Fruit fly (Drosophila melanogaster) whole organism, embryonic: ENCODE measurements around the gene mRpS25.

ENCODE experiments used
- Antp ChIP-seq: fragments of 200-800 bp; sonication (Bioruptor generic); optimal IDR thresholded peaks from 3 replicates; lab custom pipeline; 2016; ENCODE audit warnings: missing biosample characterization, missing genetic modification characterization
- Atf-2 ChIP-seq: fragments of 200-800 bp; sonication (Bioruptor generic); optimal IDR thresholded peaks from 2 replicates; lab custom pipeline; 2016; ENCODE audit warnings: missing biosample characterization, missing genetic modification characterization
- CG10979 ChIP-seq: fragments of 200-800 bp; sonication (Bioruptor generic); optimal IDR thresholded peaks from 2 replicates; lab custom pipeline; 2018; ENCODE audit warnings: missing biosample characterization, mild to moderate bottlenecking, missing genetic modification characterization, moderate library complexity
- CG11247 ChIP-seq: fragments of 200-800 bp; sonication (Bioruptor generic); IDR thresholded peaks from 2 replicates; pipeline ENCODE4 v1.3.6; 2022; ENCODE audit warnings: missing biosample characterization, missing genetic modification characterization
- CG11398 ChIP-seq: fragments of 200-800 bp; sonication (Bioruptor generic); optimal IDR thresholded peaks from 2 replicates; lab custom pipeline; 2016; ENCODE audit warnings: missing biosample characterization, missing genetic modification characterization
- CG12071 ChIP-seq: fragments of 200-800 bp; sonication (Bioruptor generic); optimal IDR thresholded peaks from 3 replicates; lab custom pipeline; 2018; ENCODE audit warnings: missing biosample characterization, mild to moderate bottlenecking, missing genetic modification characterization
- CG12236 ChIP-seq: fragments of 200-800 bp; sonication (Bioruptor generic); optimal IDR thresholded peaks from 2 replicates; lab custom pipeline; 2016; ENCODE audit warnings: missing biosample characterization, missing genetic modification characterization
- CG14014 ChIP-seq: fragments of 200-800 bp; sonication (Bioruptor generic); IDR thresholded peaks from 2 replicates; pipeline ENCODE4 v1.3.6; 2022; ENCODE audit warnings: missing biosample characterization, missing genetic modification characterization
- CG14441 ChIP-seq: fragments of 200-800 bp; sonication (Bioruptor generic); IDR thresholded peaks from 2 replicates; pipeline ENCODE4 v1.3.6; 2022; ENCODE audit warnings: missing biosample characterization, missing genetic modification characterization
- CG14667 ChIP-seq: fragments of 200-800 bp; sonication (Bioruptor generic); IDR thresholded peaks from 2 replicates; pipeline ENCODE4 v1.3.6; 2022; ENCODE audit warnings: missing biosample characterization, missing genetic modification characterization
- CG1603 ChIP-seq: fragments of 200-800 bp; sonication (Bioruptor generic); optimal IDR thresholded peaks from 2 replicates; lab custom pipeline; 2019; ENCODE audit warnings: missing biosample characterization, mild to moderate bottlenecking, missing genetic modification characterization, moderate library complexity
- CG16863 ChIP-seq: fragments of 200-800 bp; sonication (Bioruptor generic); optimal IDR thresholded peaks from 3 replicates; lab custom pipeline; 2016; ENCODE audit warnings: missing biosample characterization, missing genetic modification characterization
- CG1832 ChIP-seq: fragments of 200-800 bp; sonication (Bioruptor generic); optimal IDR thresholded peaks from 2 replicates; lab custom pipeline; 2017; ENCODE audit warnings: missing biosample characterization, mild to moderate bottlenecking, missing genetic modification characterization, inconsistent platforms
- CG3065 ChIP-seq: fragments of 200-800 bp; sonication (Bioruptor generic); optimal IDR thresholded peaks from 2 replicates; lab custom pipeline; 2016; ENCODE audit warnings: missing biosample characterization, missing genetic modification characterization
- CG32772 ChIP-seq: fragments of 200-800 bp; sonication (Bioruptor generic); IDR thresholded peaks from 2 replicates; pipeline ENCODE4 v1.3.6; 2022; ENCODE audit warnings: missing biosample characterization, missing genetic modification characterization
- CG4404 ChIP-seq: fragments of 200-800 bp; sonication (Bioruptor generic); IDR thresholded peaks from 2 replicates; pipeline ENCODE4 v1.3.6; 2022; ENCODE audit warnings: missing biosample characterization, missing genetic modification characterization
- CG9876 ChIP-seq: fragments of 200-800 bp; sonication (Bioruptor generic); optimal IDR thresholded peaks from 2 replicates; lab custom pipeline; 2016; ENCODE audit warnings: missing biosample characterization, missing genetic modification characterization
- CTCF ChIP-seq: fragments of 200-800 bp; sonication (Bioruptor generic); optimal IDR thresholded peaks from 2 replicates; lab custom pipeline; 2017; ENCODE audit warnings: missing biosample characterization, mild to moderate bottlenecking, missing genetic modification characterization, moderate library complexity
- Dip3 ChIP-seq: fragments of 200-800 bp; sonication (Bioruptor generic); optimal IDR thresholded peaks from 3 replicates; lab custom pipeline; 2016; ENCODE audit warnings: missing biosample characterization, missing genetic modification characterization
- Doc3 ChIP-seq: fragments of 200-800 bp; sonication (Bioruptor generic); IDR thresholded peaks from 3 replicates; pipeline ENCODE4 v1.3.6; 2022; ENCODE audit warnings: missing biosample characterization, missing genetic modification characterization; ENCODE audit not compliant: partially characterized antibody
- H2.0 ChIP-seq: fragments of 200-800 bp; sonication (Bioruptor generic); IDR thresholded peaks from 2 replicates; pipeline ENCODE4 v1.3.6; 2022; ENCODE audit warnings: missing biosample characterization, missing genetic modification characterization
- HLH3B ChIP-seq: fragments of 200-800 bp; sonication (Bioruptor generic); IDR thresholded peaks from 2 replicates; pipeline ENCODE4 v1.3.6; 2022; ENCODE audit warnings: missing biosample characterization, missing genetic modification characterization
- Mes4 ChIP-seq: fragments of 200-800 bp; sonication (Bioruptor generic); optimal IDR thresholded peaks from 2 replicates; lab custom pipeline; 2016; ENCODE audit warnings: missing biosample characterization, missing genetic modification characterization
- Nf-YB ChIP-seq: fragments of 200-800 bp; sonication (Bioruptor generic); optimal IDR thresholded peaks from 3 replicates; lab custom pipeline; 2019; ENCODE audit warnings: missing biosample characterization, mild to moderate bottlenecking, missing genetic modification characterization, moderate library complexity
- Rx ChIP-seq: fragments of 200-800 bp; sonication (Bioruptor generic); IDR thresholded peaks from 2 replicates; pipeline ENCODE4 v1.3.6; 2022; ENCODE audit warnings: missing biosample characterization, missing genetic modification characterization
- Vsx1 ChIP-seq: fragments of 200-800 bp; sonication (Bioruptor generic); optimal IDR thresholded peaks from 2 replicates; lab custom pipeline; 2017; ENCODE audit warnings: missing biosample characterization, mild to moderate bottlenecking, missing genetic modification characterization, missing genetic modification reagents
- Xbp1 ChIP-seq: fragments of 200-800 bp; sonication (Bioruptor generic); optimal IDR thresholded peaks from 3 replicates; lab custom pipeline; 2016; ENCODE audit warnings: missing biosample characterization, mild to moderate bottlenecking, missing genetic modification characterization
- dpn ChIP-seq, 2 experiments: fragments of 200-800 bp; sonication (Bioruptor generic); optimal IDR thresholded peaks; 3 replicates each; lab custom pipeline; 2016; ENCODE audit warnings: missing biosample characterization in 2 of 2, missing genetic modification characterization in 2 of 2
- dysf ChIP-seq: fragments of 200-800 bp; sonication (Bioruptor generic); IDR thresholded peaks from 3 replicates; pipeline ENCODE4 v1.3.6; 2022; ENCODE audit warnings: missing biosample characterization, missing genetic modification characterization
- en ChIP-seq: fragments of 200-800 bp; sonication (Bioruptor generic); optimal IDR thresholded peaks from 2 replicates; lab custom pipeline; 2016; ENCODE audit warnings: missing biosample characterization, missing genetic modification characterization
- eve ChIP-seq, 2 experiments: fragments of >200 bp; optimal IDR thresholded peaks; 2 replicates each; lab custom pipeline; 2017; ENCODE audit warnings: missing biosample characterization in 2 of 2, missing genetic modification characterization in 2 of 2
- fd3F ChIP-seq: fragments of 200-800 bp; sonication (Bioruptor generic); optimal IDR thresholded peaks from 2 replicates; lab custom pipeline; 2018; ENCODE audit warnings: missing biosample characterization, mild to moderate bottlenecking, missing genetic modification characterization, moderate library complexity
- fu2 ChIP-seq: fragments of 200-800 bp; sonication (Bioruptor generic); optimal IDR thresholded peaks from 2 replicates; lab custom pipeline; 2016; ENCODE audit warnings: missing biosample characterization, missing genetic modification characterization
- grau ChIP-seq: fragments of 200-800 bp; optimal IDR thresholded peaks from 3 replicates; lab custom pipeline; 2019; ENCODE audit warnings: missing biosample characterization, mild to moderate bottlenecking, missing genetic modification characterization, moderate library complexity
- hb ChIP-seq: fragments of 200-800 bp; sonication (Bioruptor generic); IDR thresholded peaks from 3 replicates; pipeline ENCODE4 v1.3.6; 2022; ENCODE audit warnings: missing biosample characterization, missing genetic modification characterization; ENCODE audit not compliant: partially characterized antibody
- kah ChIP-seq: fragments of 200-800 bp; sonication (Bioruptor generic); optimal IDR thresholded peaks from 2 replicates; lab custom pipeline; 2018; ENCODE audit warnings: missing biosample characterization, mild to moderate bottlenecking, missing genetic modification characterization
- knrl ChIP-seq: fragments of 200-800 bp; sonication (Bioruptor generic); IDR thresholded peaks from 3 replicates; pipeline ENCODE4 v1.3.6; 2022; ENCODE audit warnings: missing biosample characterization, missing genetic modification characterization; ENCODE audit not compliant: partially characterized antibody
- lmd ChIP-seq: fragments of 200-800 bp; sonication (Bioruptor generic); IDR thresholded peaks from 2 replicates; pipeline ENCODE4 v1.3.6; 2022; ENCODE audit warnings: missing biosample characterization, missing genetic modification characterization
- maf-S ChIP-seq: fragments of 200-800 bp; sonication (Bioruptor generic); optimal IDR thresholded peaks from 2 replicates; lab custom pipeline; 2016; ENCODE audit warnings: missing biosample characterization, missing genetic modification characterization
- nerfin-2 ChIP-seq: fragments of 200-800 bp; sonication (Bioruptor generic); IDR thresholded peaks from 2 replicates; pipeline ENCODE4 v1.3.6; 2022; ENCODE audit warnings: missing biosample characterization, missing genetic modification characterization; ENCODE audit not compliant: partially characterized antibody
- nom ChIP-seq: fragments of 200-800 bp; sonication (Bioruptor generic); optimal IDR thresholded peaks from 2 replicates; lab custom pipeline; 2017; ENCODE audit warnings: missing biosample characterization, missing genetic modification characterization, mild to moderate bottlenecking, moderate library complexity, missing genetic modification reagents
- pan ChIP-seq, 4 experiments: fragments of >200 bp in 3 of 4; fragments of 200-800 bp in 1 of 4; sonication (Bioruptor generic) in 1 of 4; optimal IDR thresholded peaks in 3 of 4; IDR thresholded peaks in 1 of 4; 2 replicates each; pipeline versions ENCODE4 v1.3.6 to Lab custom; 2017 to 2022; ENCODE audit warnings: missing biosample characterization in 2 of 4, missing genetic modification characterization in 2 of 4, mixed read lengths in 1 of 4
- pum ChIP-seq: fragments of 200-800 bp; sonication (Bioruptor generic); optimal IDR thresholded peaks from 2 replicates; lab custom pipeline; 2016; ENCODE audit warnings: missing biosample characterization, missing genetic modification characterization
- ro ChIP-seq: fragments of 200-800 bp; sonication (Bioruptor generic); IDR thresholded peaks from 2 replicates; pipeline ENCODE4 v1.3.6; 2022; ENCODE audit warnings: missing biosample characterization, missing genetic modification characterization
- sim ChIP-seq: fragments of 200-800 bp; sonication (Bioruptor generic); IDR thresholded peaks from 2 replicates; pipeline ENCODE4 v1.3.6; 2022; ENCODE audit warnings: missing biosample characterization, missing genetic modification characterization
- stwl ChIP-seq: fragments of 200-800 bp; sonication (Bioruptor generic); optimal IDR thresholded peaks from 3 replicates; lab custom pipeline; 2018; ENCODE audit warnings: missing biosample characterization, mild to moderate bottlenecking, missing genetic modification characterization, moderate library complexity
- tgo ChIP-seq: fragments of 200-800 bp; sonication (Bioruptor generic); IDR thresholded peaks from 3 replicates; pipeline ENCODE4 v1.3.6; 2022; ENCODE audit warnings: missing biosample characterization, missing genetic modification characterization
- tll ChIP-seq, 2 experiments: fragments of 200-800 bp in 1 of 2; fragments of >200 bp in 1 of 2; sonication (Bioruptor generic) in 1 of 2; optimal IDR thresholded peaks; 2 replicates each; lab custom pipeline; 2017 to 2019; ENCODE audit warnings: missing biosample characterization in 2 of 2, missing genetic modification characterization in 2 of 2, mild to moderate bottlenecking in 1 of 2, moderate library complexity in 1 of 2
- twi ChIP-seq: fragments of 200-800 bp; optimal IDR thresholded peaks from 2 replicates; lab custom pipeline; 2019; ENCODE audit warnings: missing biosample characterization, mild to moderate bottlenecking, missing genetic modification characterization, moderate library complexity
- usp ChIP-seq: fragments of >200 bp; optimal IDR thresholded peaks from 2 replicates; lab custom pipeline; 2017; ENCODE audit warnings: missing biosample characterization, missing genetic modification characterization
- wor ChIP-seq: fragments of 200-800 bp; sonication (Bioruptor generic); IDR thresholded peaks from 2 replicates; pipeline ENCODE4 v1.3.6; 2022; ENCODE audit warnings: missing biosample characterization, missing genetic modification characterization

mRpS25 gene

DNA sequence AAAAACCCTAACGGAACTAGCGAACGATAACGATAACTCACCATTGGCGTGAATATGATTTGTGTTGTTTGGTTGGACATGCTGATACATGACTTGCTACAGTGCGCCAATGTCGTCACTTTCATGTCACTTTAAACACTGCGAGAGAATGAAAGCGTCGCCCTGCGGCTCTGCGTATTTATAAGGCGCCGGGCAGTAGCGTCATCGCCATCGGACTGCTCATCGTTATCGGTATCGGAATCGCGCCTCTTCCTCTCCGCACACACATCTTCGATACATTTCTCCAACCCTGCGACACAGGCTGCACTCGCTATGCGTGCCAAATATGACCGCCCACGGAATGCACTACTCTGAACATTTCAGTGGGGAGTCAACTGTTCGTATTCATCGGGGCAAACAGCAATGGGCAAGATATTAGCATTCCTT is 19.7 kb upstream of the mRpS25 start, which contains the start of gene sbm (continued):
- TF ChIP-seq Vsx1 = no peak
- peak; percentile 3 for TF ChIP-seq Mes4
- TF ChIP-seq CG14014 (GFP tag; lab: Robert Waterston, UW) = 0 out of 2 replicates have a peak, but pooled peaks have one; percentile 12
- no peak for TF ChIP-seq CG11398 (GFP tag; lab: Kevin White, UChicago)
- peak; percentile 88 for TF ChIP-seq nerfin-2 (GFP tag; lab: Robert Waterston, UW)
- peak; percentile 39 for TF ChIP-seq H2.0 (GFP tag; lab: Robert Waterston, UW)
- TF ChIP-seq CG1832 (GFP tag; lab: Kevin White, UChicago) = no peak
- no peak for TF ChIP-seq fd3F
- TF ChIP-seq CG10979 (tag; lab: Kevin White, UChicago) = no peak
- TF ChIP-seq HLH3B (GFP tag; lab: Robert Waterston, UW) = peak; percentile 58
- no peak for TF ChIP-seq usp (GFP tag; lab: Kevin White, UChicago)
- 0 out of 2 replicates have a peak, but pooled peaks have one; percentile 26 for TF ChIP-seq CG11247 (GFP tag; lab: Robert Waterston, UW)
- no peak for TF ChIP-seq kah (GFP tag; lab: Kevin White, UChicago)
- TF ChIP-seq Dip3 (GFP tag; lab: Kevin White, UChicago) = peak; percentile 37
- TF ChIP-seq Rx (GFP tag; lab: Robert Waterston, UW) = 0 out of 2 replicates have a peak, but pooled peaks have one; percentile 30
- TF ChIP-seq grau (tag; lab: Kevin White, UChicago) = peak; percentile 95
- peak; percentile 54 for TF ChIP-seq CG12071 (GFP tag; lab: Kevin White, UChicago)
- peak; percentile 7 for TF ChIP-seq CTCF (GFP tag; lab: Kevin White, UChicago)
- no peak for TF ChIP-seq nom (GFP tag; lab: Kevin White, UChicago)
- no peak for TF ChIP-seq sim
- TF ChIP-seq dpn (GFP tag; optimal IDR thresholded peaks at IDR 0.05; lab: Kevin White, UChicago) = peak in 1 of 2 experiments; percentile 57
- no peak for TF ChIP-seq CG4404 (GFP tag; lab: Robert Waterston, UW)
- TF ChIP-seq CG16863 = peak; percentile 60
- no peak for TF ChIP-seq Nf-YB (GFP tag; lab: Kevin White, UChicago)
- TF ChIP-seq knrl (GFP tag; lab: Robert Waterston, UW) = peak; percentile 59
- TF ChIP-seq dysf (GFP tag; lab: Robert Waterston, UW) = peak; percentile 50; the same call in 1 of the 3 replicates
- peak; percentile 50; the same call in 1 of the 3 replicates for TF ChIP-seq tgo (GFP tag; lab: Robert Waterston, UW)
- TF ChIP-seq CG1603 (tag; lab: Kevin White, UChicago) = peak; percentile 53
- TF ChIP-seq lmd (GFP tag; lab: Robert Waterston, UW) = peak; percentile 66
- peak; percentile 37; the same call in 1 of the 3 replicates for TF ChIP-seq Doc3 (GFP tag; lab: Robert Waterston, UW)
- TF ChIP-seq CG14667 (GFP tag; lab: Robert Waterston, UW) = 0 out of 2 replicates have a peak, but pooled peaks have one; percentile 18
- peak; percentile 41; the same call in 1 of the 2 replicates for TF ChIP-seq CG32772 (GFP tag; lab: Robert Waterston, UW)
- TF ChIP-seq en (GFP tag; lab: Kevin White, UChicago) = no peak
- TF ChIP-seq twi = no peak
- no peak for TF ChIP-seq CG3065 (GFP tag; lab: Kevin White, UChicago)
- no peak for TF ChIP-seq pan (optimal IDR thresholded peaks at IDR 0.05; lab: Kevin White, UChicago)
- TF ChIP-seq pan (GFP tag; optimal IDR thresholded peaks at IDR 0.05 in 1 of 2, IDR thresholded peaks at IDR 0.05 in 1 of 2) = peak in 1 of 2 experiments; percentile 65
- peak; percentile 32 for TF ChIP-seq CG9876 (GFP tag; lab: Kevin White, UChicago)
- peak; percentile 45 for TF ChIP-seq Xbp1 (GFP tag; lab: Kevin White, UChicago)
- TF ChIP-seq Atf-2 = peak; percentile 0
- TF ChIP-seq CG12236 (GFP tag; lab: Kevin White, UChicago) = no peak
- no peak for TF ChIP-seq ro
- TF ChIP-seq CG14441 (GFP tag; lab: Robert Waterston, UW) = peak; percentile 60
- no peak for TF ChIP-seq eve (GFP tag; optimal IDR thresholded peaks at IDR 0.05; lab: Kevin White, UChicago)
- TF ChIP-seq pum = peak; percentile 59
- TF ChIP-seq Antp (GFP tag; lab: Kevin White, UChicago) = peak; percentile 77
- no peak for TF ChIP-seq tll (GFP tag; optimal IDR thresholded peaks at IDR 0.05; lab: Kevin White, UChicago)
- no peak for TF ChIP-seq wor (GFP tag; lab: Robert Waterston, UW)
- TF ChIP-seq hb = peak; percentile 87
- peak; percentile 26 for TF ChIP-seq maf-S (GFP tag; lab: Kevin White, UChicago)
- TF ChIP-seq fu2 = peak; percentile 41
- peak; percentile 95 for TF ChIP-seq stwl (tag; lab: Kevin White, UChicago)
